Fruit fly (Drosophila melanogaster) whole organism, embryonic: Measurements from ENCODE around the gene Taf10.

Experiments
- Abd-B ChIP-seq: fragments of 200-800 bp; sonication (Bioruptor generic); optimal IDR thresholded peaks from 2 replicates; lab custom pipeline; 2018; ENCODE audit warnings: missing biosample characterization, mild to moderate bottlenecking, missing genetic modification characterization, moderate library complexity
- CG11247 ChIP-seq: fragments of 200-800 bp; sonication (Bioruptor generic); IDR thresholded peaks from 2 replicates; pipeline ENCODE4 v1.3.6; 2022; ENCODE audit warnings: missing biosample characterization, missing genetic modification characterization
- CG11695 ChIP-seq: fragments of 200-800 bp; sonication (Bioruptor generic); IDR thresholded peaks from 3 replicates; pipeline ENCODE4 v1.3.6; 2022; ENCODE audit warnings: missing biosample characterization, missing genetic modification characterization
- CG12942 ChIP-seq: fragments of 200-800 bp; sonication (Bioruptor generic); optimal IDR thresholded peaks from 3 replicates; lab custom pipeline; 2016; ENCODE audit warnings: missing biosample characterization, missing genetic modification characterization
- CG13775 ChIP-seq: fragments of 200-800 bp; sonication (Bioruptor generic); optimal IDR thresholded peaks from 3 replicates; lab custom pipeline; 2017; ENCODE audit warnings: missing biosample characterization, mild to moderate bottlenecking, missing genetic modification characterization
- CG18476 ChIP-seq: fragments of 200-800 bp; sonication (Bioruptor generic); optimal IDR thresholded peaks from 2 replicates; lab custom pipeline; 2016; ENCODE audit warnings: missing biosample characterization, mild to moderate bottlenecking, missing genetic modification characterization
- CG30431 ChIP-seq: fragments of 200-800 bp; sonication (Bioruptor generic); optimal IDR thresholded peaks from 2 replicates; lab custom pipeline; 2017; ENCODE audit warnings: missing biosample characterization, missing genetic modification characterization
- CG32767 ChIP-seq: fragments of 200-800 bp; sonication (Bioruptor generic); IDR thresholded peaks from 2 replicates; pipeline ENCODE4 v1.3.6; 2022; ENCODE audit warnings: missing biosample characterization, missing genetic modification characterization
- CG3407 ChIP-seq: fragments of 200-800 bp; sonication (Bioruptor generic); optimal IDR thresholded peaks from 2 replicates; lab custom pipeline; 2018; ENCODE audit warnings: missing biosample characterization, mild to moderate bottlenecking, missing genetic modification characterization
- CG34224 ChIP-seq: fragments of 200-800 bp; sonication (Bioruptor generic); IDR thresholded peaks from 3 replicates; pipeline ENCODE4 v1.3.6; 2022; ENCODE audit warnings: missing biosample characterization, missing genetic modification characterization; ENCODE audit not compliant: partially characterized antibody
- CG34376 ChIP-seq: fragments of 200-800 bp; sonication (Bioruptor generic); optimal IDR thresholded peaks from 2 replicates; lab custom pipeline; 2018; ENCODE audit warnings: missing biosample characterization, mild to moderate bottlenecking, missing genetic modification characterization
- CG5245 ChIP-seq: fragments of 200-800 bp; sonication (Bioruptor generic); optimal IDR thresholded peaks from 3 replicates; lab custom pipeline; 2016; ENCODE audit warnings: missing biosample characterization, missing genetic modification characterization
- CG6654 ChIP-seq: fragments of 200-800 bp; sonication (Bioruptor generic); optimal IDR thresholded peaks from 2 replicates; lab custom pipeline; 2017; ENCODE audit warnings: missing biosample characterization, mild to moderate bottlenecking, missing genetic modification characterization
- CG6791 ChIP-seq: fragments of 200-800 bp; sonication (Bioruptor generic); IDR thresholded peaks from 3 replicates; pipeline ENCODE4 v1.3.6; 2022; ENCODE audit warnings: missing biosample characterization, missing genetic modification characterization; ENCODE audit not compliant: partially characterized antibody
- CG7271 ChIP-seq: fragments of 200-800 bp; sonication (Bioruptor generic); optimal IDR thresholded peaks from 2 replicates; lab custom pipeline; 2018; ENCODE audit warnings: missing biosample characterization, mild to moderate bottlenecking, missing genetic modification characterization, moderate library complexity
- CG9876 ChIP-seq: fragments of 200-800 bp; sonication (Bioruptor generic); optimal IDR thresholded peaks from 2 replicates; lab custom pipeline; 2016; ENCODE audit warnings: missing biosample characterization, missing genetic modification characterization
- CTCF ChIP-seq: fragments of 200-800 bp; sonication (Bioruptor generic); optimal IDR thresholded peaks from 2 replicates; lab custom pipeline; 2017; ENCODE audit warnings: missing biosample characterization, mild to moderate bottlenecking, missing genetic modification characterization, moderate library complexity
- CoRest ChIP-seq: fragments of 200-800 bp; sonication (Bioruptor generic); optimal IDR thresholded peaks from 3 replicates; lab custom pipeline; 2018; ENCODE audit warnings: missing biosample characterization, mild to moderate bottlenecking, missing genetic modification characterization, moderate library complexity
- Dip3 ChIP-seq: fragments of 200-800 bp; sonication (Bioruptor generic); optimal IDR thresholded peaks from 3 replicates; lab custom pipeline; 2016; ENCODE audit warnings: missing biosample characterization, missing genetic modification characterization
- Ets97D ChIP-seq: fragments of 200-800 bp; sonication (Bioruptor generic); optimal IDR thresholded peaks from 3 replicates; lab custom pipeline; 2016; ENCODE audit warnings: missing biosample characterization, missing genetic modification characterization
- HLH4C ChIP-seq: fragments of 200-800 bp; sonication (Bioruptor generic); IDR thresholded peaks from 3 replicates; pipeline ENCODE4 v1.3.6; 2022; ENCODE audit warnings: missing biosample characterization, missing genetic modification characterization; ENCODE audit not compliant: partially characterized antibody
- Hand ChIP-seq: fragments of 200-800 bp; sonication (Bioruptor generic); optimal IDR thresholded peaks from 2 replicates; lab custom pipeline; 2017; ENCODE audit warnings: mild to moderate bottlenecking, missing biosample characterization, missing genetic modification reagents, missing genetic modification characterization
- HmgZ ChIP-seq: fragments of 200-800 bp; sonication (Bioruptor generic); optimal IDR thresholded peaks from 2 replicates; lab custom pipeline; 2018; ENCODE audit warnings: missing biosample characterization, mild to moderate bottlenecking, missing genetic modification characterization
- Kr ChIP-seq: fragments of 200-800 bp; sonication (Bioruptor generic); optimal IDR thresholded peaks from 2 replicates; lab custom pipeline; 2017; ENCODE audit warnings: missing biosample characterization, mild to moderate bottlenecking, missing genetic modification characterization
- Oaz ChIP-seq: fragments of 200-800 bp; sonication (Bioruptor generic); IDR thresholded peaks from 2 replicates; pipeline ENCODE4 v1.3.6; 2022; ENCODE audit warnings: missing biosample characterization, missing genetic modification characterization
- Oli ChIP-seq: fragments of 200-800 bp; sonication (Bioruptor generic); optimal IDR thresholded peaks from 2 replicates; lab custom pipeline; 2018; ENCODE audit warnings: missing biosample characterization, mild to moderate bottlenecking, missing genetic modification characterization, moderate library complexity
- Sox102F ChIP-seq: fragments of 200-800 bp; sonication (Bioruptor generic); optimal IDR thresholded peaks from 2 replicates; lab custom pipeline; 2018; ENCODE audit warnings: missing biosample characterization, mild to moderate bottlenecking, missing genetic modification characterization, moderate library complexity
- Usf ChIP-seq: fragments of 200-800 bp; sonication (Bioruptor generic); optimal IDR thresholded peaks from 2 replicates; lab custom pipeline; 2017; ENCODE audit warnings: missing genotype, missing biosample characterization, missing genetic modification characterization
- Vsx1 ChIP-seq: fragments of 200-800 bp; sonication (Bioruptor generic); optimal IDR thresholded peaks from 2 replicates; lab custom pipeline; 2017; ENCODE audit warnings: missing biosample characterization, mild to moderate bottlenecking, missing genetic modification characterization, missing genetic modification reagents
- Xrp1 ChIP-seq: fragments of 200-800 bp; sonication (Bioruptor generic); IDR thresholded peaks from 2 replicates; pipeline ENCODE4 v1.3.6; 2022; ENCODE audit warnings: missing biosample characterization, missing genetic modification characterization
- abd-A ChIP-seq: fragments of 200-800 bp; sonication (Bioruptor generic); optimal IDR thresholded peaks from 3 replicates; lab custom pipeline; 2019; ENCODE audit warnings: missing biosample characterization, mild to moderate bottlenecking, missing genetic modification characterization, moderate library complexity
- bowl ChIP-seq: fragments of 200-800 bp; sonication (Bioruptor generic); IDR thresholded peaks from 2 replicates; pipeline ENCODE4 v1.3.6; 2022; ENCODE audit warnings: missing biosample characterization, missing genetic modification characterization
- cad ChIP-seq: fragments of >200 bp; optimal IDR thresholded peaks from 2 replicates; lab custom pipeline; 2017; ENCODE audit warnings: missing biosample characterization, missing genetic modification characterization
- cg ChIP-seq: fragments of 200-800 bp; sonication (Bioruptor generic); optimal IDR thresholded peaks from 3 replicates; lab custom pipeline; 2019; ENCODE audit warnings: missing biosample characterization, mild to moderate bottlenecking, missing genetic modification characterization, moderate library complexity
- croc ChIP-seq: fragments of 200-800 bp; sonication (Bioruptor generic); conservative IDR thresholded peaks from 3 replicates; pipeline ENCODE4 v1.3.6; 2022; ENCODE audit warnings: missing biosample characterization, missing genetic modification characterization
- da ChIP-seq: fragments of 200-800 bp; sonication (Bioruptor generic); optimal IDR thresholded peaks from 2 replicates; lab custom pipeline; 2016; ENCODE audit warnings: missing biosample characterization, missing genetic modification characterization
- dmrt99B ChIP-seq: fragments of 200-800 bp; sonication (Bioruptor generic); optimal IDR thresholded peaks from 2 replicates; lab custom pipeline; 2018; ENCODE audit warnings: missing biosample characterization, mild to moderate bottlenecking, missing genetic modification characterization, moderate library complexity
- esg ChIP-seq: fragments of 200-800 bp; sonication (Bioruptor generic); conservative IDR thresholded peaks from 2 replicates; pipeline ENCODE4 v1.3.6; 2022; ENCODE audit warnings: missing biosample characterization, missing genetic modification characterization
- eyg ChIP-seq: fragments of 200-800 bp; sonication (Bioruptor generic); optimal IDR thresholded peaks from 3 replicates; lab custom pipeline; 2016; ENCODE audit warnings: missing biosample characterization, missing genetic modification characterization
- gcm2 ChIP-seq: fragments of 200-800 bp; sonication (Bioruptor generic); optimal IDR thresholded peaks from 2 replicates; lab custom pipeline; 2016; ENCODE audit warnings: missing biosample characterization, missing genetic modification characterization
- lab ChIP-seq: fragments of 200-800 bp; sonication (Bioruptor generic); optimal IDR thresholded peaks from 3 replicates; lab custom pipeline; 2017; ENCODE audit warnings: missing biosample characterization, missing genetic modification characterization, mild to moderate bottlenecking, moderate library complexity, missing genetic modification reagents
- lbe ChIP-seq: fragments of 200-800 bp; sonication (Bioruptor generic); optimal IDR thresholded peaks from 2 replicates; lab custom pipeline; 2016; ENCODE audit warnings: missing biosample characterization, mild to moderate bottlenecking, missing genetic modification characterization
- nau ChIP-seq: fragments of 200-800 bp; sonication (Bioruptor generic); optimal IDR thresholded peaks from 3 replicates; lab custom pipeline; 2017; ENCODE audit warnings: missing biosample characterization, mild to moderate bottlenecking, missing genetic modification characterization, missing genetic modification reagents
- otp ChIP-seq: fragments of 200-800 bp; sonication (Bioruptor generic); IDR thresholded peaks from 3 replicates; pipeline ENCODE4, ENCODE4 v1.3.6; 2022; ENCODE audit warnings: missing biosample characterization, missing genetic modification characterization
- rib ChIP-seq: fragments of 200-800 bp; sonication (Bioruptor generic); IDR thresholded peaks from 2 replicates; pipeline ENCODE4 v1.3.6; 2022; ENCODE audit warnings: missing biosample characterization, missing genetic modification characterization
- sima ChIP-seq: fragments of 200-800 bp; sonication (Bioruptor generic); optimal IDR thresholded peaks from 2 replicates; lab custom pipeline; 2016; ENCODE audit warnings: missing biosample characterization, missing genetic modification characterization
- slp2 ChIP-seq: fragments of 200-800 bp; sonication (Bioruptor generic); optimal IDR thresholded peaks from 2 replicates; lab custom pipeline; 2016; ENCODE audit warnings: missing biosample characterization, missing genetic modification characterization
- sqz ChIP-seq: fragments of 200-800 bp; sonication (Bioruptor generic); optimal IDR thresholded peaks from 3 replicates; lab custom pipeline; 2018; ENCODE audit warnings: missing biosample characterization, mild to moderate bottlenecking, missing genetic modification characterization
- sr ChIP-seq: fragments of 200-800 bp; sonication (Bioruptor generic); IDR thresholded peaks from 3 replicates; pipeline ENCODE4 v1.3.6; 2022; ENCODE audit warnings: missing biosample characterization, missing genetic modification characterization
- vnd ChIP-seq: fragments of 200-800 bp; sonication (Bioruptor generic); IDR thresholded peaks from 3 replicates; pipeline ENCODE4 v1.3.6; 2022; ENCODE audit warnings: missing biosample characterization, missing genetic modification characterization; ENCODE audit not compliant: partially characterized antibody

The Taf10 gene

dm6 chr2L:2748480-2749143 is 19.1 kb upstream of the Taf10 start (continued):
- peak; percentile 94 for TF ChIP-seq CoRest (tag; lab: Kevin White, UChicago)
- TF ChIP-seq dmrt99B: peak; percentile 66
- TF ChIP-seq Vsx1 (GFP tag; lab: Kevin White, UChicago): no peak
- TF ChIP-seq CG12942 (GFP tag; lab: Kevin White, UChicago): peak; percentile 84
- peak; percentile 52; the same call in 1 of the 2 replicates for TF ChIP-seq bowl (GFP tag; lab: Robert Waterston, UW)
- TF ChIP-seq lbe (GFP tag; lab: Kevin White, UChicago): peak; percentile 79
- TF ChIP-seq slp2 (GFP tag; lab: Kevin White, UChicago): peak; percentile 53
- TF ChIP-seq CG9876 (GFP tag; lab: Kevin White, UChicago): peak; percentile 74
- TF ChIP-seq CG3407 (GFP tag; lab: Kevin White, UChicago): peak; percentile 59
- TF ChIP-seq CG6791 (GFP tag; lab: Robert Waterston, UW): no peak
- TF ChIP-seq sqz (GFP tag; lab: Kevin White, UChicago): peak; percentile 73
- TF ChIP-seq Sox102F (GFP tag; lab: Kevin White, UChicago): peak; percentile 75
- peak; percentile 68 for TF ChIP-seq croc (GFP tag; lab: Robert Waterston, UW)
- TF ChIP-seq esg (GFP tag; lab: Robert Waterston, UW): peak; percentile 80
- TF ChIP-seq rib (GFP tag; lab: Robert Waterston, UW): peak; percentile 82
- TF ChIP-seq Usf: peak; percentile 78
- peak; percentile 69; the same call in 2 of the 3 replicates for TF ChIP-seq otp (GFP tag; lab: Robert Waterston, UW)
- TF ChIP-seq HmgZ: peak; percentile 90
- TF ChIP-seq eyg: peak; percentile 47
- TF ChIP-seq da (GFP tag; lab: Kevin White, UChicago): no peak
- peak; percentile 86 for TF ChIP-seq CG5245 (GFP tag; lab: Kevin White, UChicago)
- no peak for TF ChIP-seq abd-A (tag; lab: Kevin White, UChicago)
- peak; percentile 94 for TF ChIP-seq CG34376 (GFP tag; lab: Kevin White, UChicago)
- TF ChIP-seq Abd-B (GFP tag; lab: Kevin White, UChicago): peak; percentile 79
- peak; percentile 64; the same call in 1 of the 2 replicates for TF ChIP-seq Oaz (GFP tag; lab: Robert Waterston, UW)
- no peak; the same call in 2 of the 3 replicates for TF ChIP-seq CG34224 (GFP tag; lab: Robert Waterston, UW)
- no peak for TF ChIP-seq cg (GFP tag; lab: Kevin White, UChicago)
- TF ChIP-seq sima (GFP tag; lab: Kevin White, UChicago): peak; percentile 18
- peak; percentile 89 for TF ChIP-seq Xrp1 (GFP tag; lab: Robert Waterston, UW)
- peak; percentile 83 for TF ChIP-seq CG30431 (GFP tag; lab: Kevin White, UChicago)
- TF ChIP-seq gcm2: peak; percentile 34
- TF ChIP-seq CG18476: peak; percentile 73
- TF ChIP-seq CTCF: peak; percentile 47
- TF ChIP-seq CG11695 (GFP tag; lab: Robert Waterston, UW): peak; percentile 91
- TF ChIP-seq Kr: no peak
- TF ChIP-seq cad: no peak
- TF ChIP-seq Dip3: peak; percentile 81
- TF ChIP-seq CG7271 (tag; lab: Kevin White, UChicago): no peak
- no peak for TF ChIP-seq vnd (GFP tag; lab: Robert Waterston, UW)
- peak; percentile 42; the same call in 1 of the 3 replicates for TF ChIP-seq HLH4C
- TF ChIP-seq Hand (GFP tag; lab: Kevin White, UChicago): peak; percentile 67
- TF ChIP-seq Ets97D (GFP tag; lab: Kevin White, UChicago): peak; percentile 94
- peak; percentile 87 for TF ChIP-seq CG13775 (GFP tag; lab: Kevin White, UChicago)
- no peak for TF ChIP-seq sr
- peak; percentile 94 for TF ChIP-seq lab (GFP tag; lab: Kevin White, UChicago)
- peak; percentile 77 for TF ChIP-seq CG32767 (GFP tag; lab: Robert Waterston, UW)
- TF ChIP-seq Oli (tag; lab: Kevin White, UChicago): peak; percentile 74
- TF ChIP-seq nau: no peak
- peak; percentile 90 for TF ChIP-seq CG11247 (GFP tag; lab: Robert Waterston, UW)
- TF ChIP-seq CG6654 (GFP tag; lab: Kevin White, UChicago): peak; percentile 56
